Worm (Caenorhabditis elegans) whole organism, L4/young adult: ENCODE results near the gene R144.12.

Experiments used
- dao-5 ChIP-seq: sonication (generic microtip); optimal IDR thresholded peaks from 2 replicates; lab custom pipeline; 2016; ENCODE audit warnings: missing genotype, missing genetic modification characterization, moderate library complexity, missing compliant biosample characterization
- him-1 ChIP-seq: sonication (generic microtip); optimal IDR thresholded peaks from 2 replicates; lab custom pipeline; 2016; ENCODE audit warnings: missing genotype, missing genetic modification reagents, missing genetic modification characterization, missing compliant biosample characterization

DNA sequence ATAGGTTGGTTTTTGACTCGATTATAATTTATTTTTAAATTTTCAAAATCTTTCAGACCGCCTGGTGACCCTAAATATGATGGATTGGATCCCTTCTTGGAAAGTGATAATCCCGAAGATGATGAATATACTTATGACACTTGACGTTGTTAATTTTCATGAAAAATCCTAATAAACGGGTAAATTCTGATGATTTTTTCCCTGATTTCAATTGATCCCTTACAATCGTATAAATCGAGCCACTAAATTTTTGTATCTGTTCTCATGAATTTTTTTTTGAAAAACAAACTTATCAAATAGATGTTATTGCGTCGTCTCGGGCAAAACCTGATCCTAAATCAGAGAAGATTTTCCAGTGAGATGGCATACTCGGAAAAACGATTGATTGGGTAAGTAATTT is 16.2 kb upstream of the R144.12 start, which contains the start of gene R144.13:
- no peak for TF ChIP-seq him-1 (tag; lab: Kevin White, UChicago)
- TF ChIP-seq dao-5 (tag; lab: Kevin White, UChicago): no peak
